Worm (Caenorhabditis elegans) whole organism, early embryonic: ENCODE measurements around the gene cox-5A.

Experiments
- hmg-4 ChIP-seq: fragments of 200-800 bp; sonication (Bioruptor generic); optimal IDR thresholded peaks from 2 replicates; lab custom pipeline; 2018; ENCODE audit warnings: mild to moderate bottlenecking, missing genetic modification characterization, missing compliant biosample characterization
- pes-1 ChIP-seq: fragments of 200-800 bp; sonication (Bioruptor generic); IDR thresholded peaks from 2 replicates; pipeline ENCODE4 v1.3.6; 2022; ENCODE audit warnings: missing genetic modification reagents, missing genetic modification characterization, missing compliant biosample characterization

DNA sequence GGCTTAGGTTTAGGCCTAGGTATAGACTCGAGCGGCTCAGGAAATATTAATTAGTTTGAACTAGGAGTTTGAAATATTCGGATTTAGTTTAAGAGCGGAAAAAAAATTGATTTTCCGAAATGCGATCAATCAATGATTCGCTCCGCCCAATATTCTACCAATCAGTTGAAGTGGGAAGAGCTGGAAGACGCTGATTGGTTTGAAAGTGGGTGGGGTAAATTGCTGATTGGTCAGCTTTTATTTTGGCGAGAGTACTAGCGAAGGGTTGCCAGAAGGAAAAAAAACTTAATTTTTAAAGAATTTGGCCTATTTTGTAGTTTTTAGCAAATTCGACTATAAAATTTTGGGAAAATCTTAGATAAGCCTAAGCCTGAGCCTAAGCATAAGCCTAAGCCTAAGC, 38.8 kb downstream of the cox-5A start:
- TF ChIP-seq hmg-4 (GFP tag; lab: Kevin White, UChicago) (no peak), pes-1 (GFP tag; lab: Robert Waterston, UW) (no peak)
